Fruit fly (Drosophila melanogaster) whole organism, embryonic: ENCODE results near the gene CG12081.

Experiments
- ATbp ChIP-seq: fragments of 200-800 bp; sonication (Bioruptor generic); optimal IDR thresholded peaks from 2 replicates; lab custom pipeline; 2017; ENCODE audit warnings: missing biosample characterization, mild to moderate bottlenecking, missing genetic modification characterization, missing genetic modification reagents
- BEAF-32 ChIP-seq: fragments of 200-800 bp; sonication (Bioruptor generic); optimal IDR thresholded peaks from 3 replicates; lab custom pipeline; 2017; ENCODE audit warnings: missing biosample characterization, missing genetic modification characterization, mild to moderate bottlenecking, moderate library complexity, missing genetic modification reagents
- CG10209 ChIP-seq: fragments of 200-800 bp; sonication (Bioruptor generic); optimal IDR thresholded peaks from 3 replicates; lab custom pipeline; 2017; ENCODE audit warnings: missing biosample characterization, mild to moderate bottlenecking, missing genetic modification characterization, missing genetic modification reagents
- CG10267 ChIP-seq: fragments of 200-800 bp; sonication (Bioruptor generic); optimal IDR thresholded peaks from 2 replicates; lab custom pipeline; 2018; ENCODE audit warnings: missing biosample characterization, mild to moderate bottlenecking, missing genetic modification characterization, moderate library complexity
- CG11456 ChIP-seq: fragments of 200-800 bp; sonication (Bioruptor generic); IDR thresholded peaks from 3 replicates; pipeline ENCODE4 v1.3.6; 2022; ENCODE audit warnings: missing biosample characterization, missing genetic modification characterization
- CG12659 ChIP-seq: fragments of 200-800 bp; sonication (Bioruptor generic); optimal IDR thresholded peaks from 3 replicates; lab custom pipeline; 2017; ENCODE audit warnings: mild to moderate bottlenecking, missing biosample characterization, missing genetic modification reagents, missing genetic modification characterization
- CG14860 ChIP-seq: fragments of 200-800 bp; sonication (Bioruptor generic); IDR thresholded peaks from 3 replicates; pipeline ENCODE4 v1.3.6; 2022; ENCODE audit warnings: missing biosample characterization, missing genetic modification characterization; ENCODE audit not compliant: partially characterized antibody
- CG16813 ChIP-seq: fragments of 200-800 bp; sonication (Bioruptor generic); IDR thresholded peaks from 3 replicates; pipeline ENCODE4 v1.3.6; 2022; ENCODE audit warnings: missing biosample characterization, missing genetic modification characterization; ENCODE audit not compliant: partially characterized antibody
- CG17385 ChIP-seq: fragments of 200-800 bp; sonication (Bioruptor generic); optimal IDR thresholded peaks from 3 replicates; lab custom pipeline; 2018; ENCODE audit warnings: missing biosample characterization, mild to moderate bottlenecking, missing genetic modification characterization
- CG2712 ChIP-seq: fragments of 200-800 bp; optimal IDR thresholded peaks from 3 replicates; lab custom pipeline; 2019; ENCODE audit warnings: missing biosample characterization, mild to moderate bottlenecking, missing genetic modification characterization, moderate library complexity
- CG2889 ChIP-seq: fragments of 200-800 bp; sonication (Bioruptor generic); IDR thresholded peaks from 3 replicates; pipeline ENCODE4 v1.3.6; 2022; ENCODE audit warnings: missing biosample characterization, missing genetic modification characterization
- CG34376 ChIP-seq: fragments of 200-800 bp; sonication (Bioruptor generic); optimal IDR thresholded peaks from 2 replicates; lab custom pipeline; 2018; ENCODE audit warnings: missing biosample characterization, mild to moderate bottlenecking, missing genetic modification characterization
- CG6813 ChIP-seq: fragments of 200-800 bp; sonication (Bioruptor generic); optimal IDR thresholded peaks from 2 replicates; lab custom pipeline; 2017; ENCODE audit warnings: missing biosample characterization, missing genetic modification characterization, mild to moderate bottlenecking, moderate library complexity, missing genetic modification reagents
- CG8924 ChIP-seq: fragments of 200-800 bp; optimal IDR thresholded peaks from 3 replicates; lab custom pipeline; 2019; ENCODE audit warnings: missing biosample characterization, mild to moderate bottlenecking, missing genetic modification characterization, moderate library complexity
- Dll ChIP-seq: fragments of 200-800 bp; sonication (Bioruptor generic); IDR thresholded peaks from 4 replicates; pipeline ENCODE4 v1.3.6; 2022; ENCODE audit warnings: missing biosample characterization, missing genetic modification characterization; ENCODE audit not compliant: partially characterized antibody
- Doc2 ChIP-seq: fragments of 200-800 bp; sonication (Bioruptor generic); IDR thresholded peaks from 2 replicates; pipeline ENCODE4 v1.3.6; 2022; ENCODE audit warnings: missing biosample characterization, missing genetic modification characterization
- Doc3 ChIP-seq: fragments of 200-800 bp; sonication (Bioruptor generic); IDR thresholded peaks from 3 replicates; pipeline ENCODE4 v1.3.6; 2022; ENCODE audit warnings: missing biosample characterization, missing genetic modification characterization; ENCODE audit not compliant: partially characterized antibody
- Dp ChIP-seq: fragments of 200-800 bp; sonication (Bioruptor generic); optimal IDR thresholded peaks from 2 replicates; lab custom pipeline; 2018; ENCODE audit warnings: missing biosample characterization, mild to moderate bottlenecking, missing genetic modification characterization, moderate library complexity
- Gug ChIP-seq: fragments of 200-800 bp; sonication (Bioruptor generic); IDR thresholded peaks from 4 replicates; pipeline ENCODE4 v1.3.6; 2022; ENCODE audit warnings: missing biosample characterization, missing genetic modification characterization
- H2.0 ChIP-seq: fragments of 200-800 bp; sonication (Bioruptor generic); IDR thresholded peaks from 2 replicates; pipeline ENCODE4 v1.3.6; 2022; ENCODE audit warnings: missing biosample characterization, missing genetic modification characterization
- HHEX ChIP-seq: fragments of 200-800 bp; sonication (Bioruptor generic); optimal IDR thresholded peaks from 3 replicates; lab custom pipeline; 2017; ENCODE audit warnings: missing biosample characterization, mild to moderate bottlenecking, missing genetic modification characterization, missing genetic modification reagents
- HLH3B ChIP-seq: fragments of 200-800 bp; sonication (Bioruptor generic); IDR thresholded peaks from 2 replicates; pipeline ENCODE4 v1.3.6; 2022; ENCODE audit warnings: missing biosample characterization, missing genetic modification characterization
- MBD-R2 ChIP-seq: fragments of 200-800 bp; sonication (Bioruptor generic); IDR thresholded peaks from 2 replicates; pipeline ENCODE4 v1.3.6; 2022; ENCODE audit warnings: missing biosample characterization, missing genetic modification characterization
- Nf-YA ChIP-seq: fragments of 200-800 bp; sonication (Bioruptor generic); IDR thresholded peaks from 2 replicates; pipeline ENCODE4 v1.3.6; 2022; ENCODE audit warnings: missing biosample characterization, missing genetic modification characterization
- Oli ChIP-seq: fragments of 200-800 bp; sonication (Bioruptor generic); optimal IDR thresholded peaks from 2 replicates; lab custom pipeline; 2018; ENCODE audit warnings: missing biosample characterization, mild to moderate bottlenecking, missing genetic modification characterization, moderate library complexity
- Scr ChIP-seq: fragments of 200-800 bp; sonication (Bioruptor generic); IDR thresholded peaks from 2 replicates; pipeline ENCODE4 v1.3.6; 2022; ENCODE audit warnings: missing biosample characterization, missing genetic modification characterization; ENCODE audit not compliant: partially characterized antibody
- Trl ChIP-seq, 3 experiments: fragments of >200 bp in 2 of 3; fragments of 200-800 bp in 1 of 3; sonication (Bioruptor generic) in 1 of 3; optimal IDR thresholded peaks; 2 replicates in 1 of 3; 3 replicates in 2 of 3; lab custom pipeline; 2016 to 2017; ENCODE audit warnings: missing biosample characterization in 1 of 3, missing genetic modification characterization in 1 of 3
- Xrp1 ChIP-seq: fragments of 200-800 bp; sonication (Bioruptor generic); IDR thresholded peaks from 2 replicates; pipeline ENCODE4 v1.3.6; 2022; ENCODE audit warnings: missing biosample characterization, missing genetic modification characterization
- abd-A ChIP-seq: fragments of 200-800 bp; sonication (Bioruptor generic); optimal IDR thresholded peaks from 3 replicates; lab custom pipeline; 2019; ENCODE audit warnings: missing biosample characterization, mild to moderate bottlenecking, missing genetic modification characterization, moderate library complexity
- az2 ChIP-seq: fragments of 200-800 bp; sonication (Bioruptor generic); optimal IDR thresholded peaks from 3 replicates; lab custom pipeline; 2016; ENCODE audit warnings: missing biosample characterization, missing genetic modification characterization
- bab2 ChIP-seq: fragments of 200-800 bp; sonication (Bioruptor generic); optimal IDR thresholded peaks from 2 replicates; lab custom pipeline; 2016; ENCODE audit warnings: missing biosample characterization, missing genetic modification characterization
- bsh ChIP-seq, 2 experiments: fragments of 200-800 bp; sonication (Bioruptor generic); optimal IDR thresholded peaks; 2 replicates each; lab custom pipeline; 2017 to 2018; ENCODE audit warnings: mild to moderate bottlenecking in 2 of 2, missing biosample characterization in 2 of 2, missing genetic modification characterization in 2 of 2, moderate library complexity in 1 of 2
- chif ChIP-seq, 2 experiments: fragments of 200-800 bp; sonication (Bioruptor generic); optimal IDR thresholded peaks; 3 replicates each; lab custom pipeline; 2016; ENCODE audit warnings: missing biosample characterization in 2 of 2, missing genetic modification characterization in 2 of 2
- dimm ChIP-seq: fragments of 200-800 bp; sonication (Bioruptor generic); IDR thresholded peaks from 2 replicates; pipeline ENCODE4 v1.3.6; 2022; ENCODE audit warnings: missing biosample characterization, missing genetic modification characterization
- en ChIP-seq: fragments of 200-800 bp; sonication (Bioruptor generic); optimal IDR thresholded peaks from 2 replicates; lab custom pipeline; 2016; ENCODE audit warnings: missing biosample characterization, missing genetic modification characterization
- esg ChIP-seq: fragments of 200-800 bp; sonication (Bioruptor generic); conservative IDR thresholded peaks from 2 replicates; pipeline ENCODE4 v1.3.6; 2022; ENCODE audit warnings: missing biosample characterization, missing genetic modification characterization
- fd64A ChIP-seq: fragments of 200-800 bp; sonication (Bioruptor generic); optimal IDR thresholded peaks from 3 replicates; lab custom pipeline; 2018; ENCODE audit warnings: missing biosample characterization, mild to moderate bottlenecking, missing genetic modification characterization
- gsb-n ChIP-seq: fragments of 200-800 bp; sonication (Bioruptor generic); optimal IDR thresholded peaks from 3 replicates; lab custom pipeline; 2018; ENCODE audit warnings: missing biosample characterization, mild to moderate bottlenecking, missing genetic modification characterization
- hb ChIP-seq: fragments of 200-800 bp; sonication (Bioruptor generic); IDR thresholded peaks from 3 replicates; pipeline ENCODE4 v1.3.6; 2022; ENCODE audit warnings: missing biosample characterization, missing genetic modification characterization; ENCODE audit not compliant: partially characterized antibody
- ind ChIP-seq: fragments of 200-800 bp; sonication (Bioruptor generic); optimal IDR thresholded peaks from 3 replicates; lab custom pipeline; 2016; ENCODE audit warnings: missing biosample characterization, missing genetic modification characterization
- inv ChIP-seq: fragments of 200-800 bp; sonication (Bioruptor generic); IDR thresholded peaks from 2 replicates; pipeline ENCODE4 v1.3.6; 2022; ENCODE audit warnings: missing biosample characterization, missing genetic modification characterization; ENCODE audit not compliant: partially characterized antibody
- mam ChIP-seq: fragments of 200-800 bp; sonication (Bioruptor generic); optimal IDR thresholded peaks from 3 replicates; lab custom pipeline; 2016; ENCODE audit warnings: missing biosample characterization, missing genetic modification characterization
- mld ChIP-seq: fragments of 200-800 bp; sonication (Bioruptor generic); IDR thresholded peaks from 3 replicates; pipeline ENCODE4 v1.3.6; 2022; ENCODE audit warnings: missing biosample characterization, missing genetic modification characterization; ENCODE audit not compliant: partially characterized antibody
- pho ChIP-seq: fragments of 200-800 bp; sonication (Bioruptor generic); optimal IDR thresholded peaks from 2 replicates; lab custom pipeline; 2016; ENCODE audit warnings: missing biosample characterization, missing genetic modification characterization
- pzg ChIP-seq: fragments of 200-800 bp; sonication (Bioruptor generic); optimal IDR thresholded peaks from 3 replicates; lab custom pipeline; 2018; ENCODE audit warnings: missing biosample characterization, mild to moderate bottlenecking, missing genetic modification characterization, moderate library complexity
- row ChIP-seq: fragments of 200-800 bp; sonication (Bioruptor generic); IDR thresholded peaks from 3 replicates; pipeline ENCODE4 v1.3.6; 2022; ENCODE audit warnings: missing biosample characterization, missing genetic modification characterization
- so ChIP-seq: fragments of 200-800 bp; sonication (Bioruptor generic); IDR thresholded peaks from 3 replicates; pipeline ENCODE4 v1.3.6; 2022; ENCODE audit warnings: missing biosample characterization, missing genetic modification characterization
- stwl ChIP-seq: fragments of 200-800 bp; sonication (Bioruptor generic); optimal IDR thresholded peaks from 3 replicates; lab custom pipeline; 2018; ENCODE audit warnings: missing biosample characterization, mild to moderate bottlenecking, missing genetic modification characterization, moderate library complexity
- toy ChIP-seq: fragments of 200-800 bp; sonication (Bioruptor generic); IDR thresholded peaks from 2 replicates; pipeline ENCODE4 v1.3.6; 2022; ENCODE audit warnings: missing biosample characterization, missing genetic modification characterization
- vvl ChIP-seq: fragments of 200-800 bp; sonication (Bioruptor generic); IDR thresholded peaks from 2 replicates; pipeline ENCODE4 v1.3.6; 2022; ENCODE audit warnings: missing biosample characterization, missing genetic modification characterization

CG12081 gene

dm6 chrX:8542728-8543127, 45.9 kb upstream of the CG12081 start (continued):
- TF ChIP-seq HHEX (GFP tag; lab: Kevin White, UChicago) (peak; percentile 32), abd-A (tag; lab: Kevin White, UChicago) (no peak), CG17385 (peak; percentile 32), CG2712 (peak; percentile 46), CG10209 (GFP tag; lab: Kevin White, UChicago) (peak; percentile 8), fd64A (GFP tag; lab: Kevin White, UChicago) (no peak), CG8924 (peak; percentile 25), en (GFP tag; lab: Kevin White, UChicago) (no peak), CG12659 (GFP tag; lab: Kevin White, UChicago) (peak; percentile 9), Oli (tag; lab: Kevin White, UChicago) (peak; percentile 53), gsb-n (no peak), Gug (GFP tag; lab: Robert Waterston, UW) (peak; percentile 30; the same call in 1 of the 4 replicates), bab2 (peak; percentile 42), CG11456 (GFP tag; lab: Robert Waterston, UW) (peak; percentile 50; the same call in 1 of the 3 replicates), H2.0 (no peak), mam (GFP tag; lab: Kevin White, UChicago) (peak; percentile 40), chif (GFP tag; optimal IDR thresholded peaks at IDR 0.05; lab: Kevin White, UChicago) (peak; percentile 22 to 34), pho (peak; percentile 3), dimm (GFP tag; lab: Robert Waterston, UW) (0 out of 2 replicates have a peak, but pooled peaks have one; percentile 10), ATbp (GFP tag; lab: Kevin White, UChicago) (peak; percentile 34), row (GFP tag; lab: Robert Waterston, UW) (peak; percentile 67), HLH3B (GFP tag; lab: Robert Waterston, UW) (peak; percentile 63), bsh (GFP tag; optimal IDR thresholded peaks at IDR 0.05; lab: Kevin White, UChicago) (peak in 1 of 2 experiments; percentile 48), Nf-YA (GFP tag; lab: Robert Waterston, UW) (0 out of 2 replicates have a peak, but pooled peaks have one; percentile 25), MBD-R2 (GFP tag; lab: Robert Waterston, UW) (no peak), az2 (GFP tag; lab: Kevin White, UChicago) (peak; percentile 15), CG10267 (tag; lab: Kevin White, UChicago) (peak; percentile 13), Trl (optimal IDR thresholded peaks at IDR 0.05; lab: Kevin White, UChicago) (no peak), Trl (GFP tag; optimal IDR thresholded peaks at IDR 0.05; lab: Kevin White, UChicago) (peak; percentile 0), ind (peak; percentile 29), Xrp1 (peak; percentile 50; the same call in 1 of the 2 replicates), CG2889 (GFP tag; lab: Robert Waterston, UW) (0 out of 3 replicates have a peak, but pooled peaks have one; percentile 42), so (GFP tag; lab: Robert Waterston, UW) (peak; percentile 35; the same call in 1 of the 3 replicates), CG6813 (peak; percentile 29), vvl (peak; percentile 24; the same call in 1 of the 2 replicates), toy (GFP tag; lab: Robert Waterston, UW) (no peak), esg (peak; percentile 54; the same call in 1 of the 2 replicates)

- no peak for TF ChIP-seq CG34376 (GFP tag; lab: Kevin White, UChicago)
- peak; percentile 6 for TF ChIP-seq pzg (GFP tag; lab: Kevin White, UChicago)
- TF ChIP-seq CG12659 (GFP tag; lab: Kevin White, UChicago) = no peak
- TF ChIP-seq hb = 0 out of 3 replicates have a peak, but pooled peaks have one; percentile 52
- TF ChIP-seq stwl (tag; lab: Kevin White, UChicago) = peak; percentile 71
- TF ChIP-seq Doc3 = 0 out of 3 replicates have a peak, but pooled peaks have one; percentile 39
- TF ChIP-seq Dll (GFP tag; lab: Robert Waterston, UW) = peak; percentile 40; the same call in 2 of the 4 replicates
- peak; percentile 20 for TF ChIP-seq BEAF-32 (GFP tag; lab: Kevin White, UChicago)
- 0 out of 3 replicates have a peak, but pooled peaks have one; percentile 30 for TF ChIP-seq mld (GFP tag; lab: Robert Waterston, UW)
- peak; percentile 27 for TF ChIP-seq Scr (GFP tag; lab: Robert Waterston, UW)
- TF ChIP-seq Doc2 (GFP tag; lab: Robert Waterston, UW) = no peak
- TF ChIP-seq CG14860 (GFP tag; lab: Robert Waterston, UW) = peak; percentile 60; the same call in 2 of the 3 replicates
- peak; percentile 39 for TF ChIP-seq inv (GFP tag; lab: Robert Waterston, UW)
- peak; percentile 48 for TF ChIP-seq Dp
- peak; percentile 52 for TF ChIP-seq CG16813 (GFP tag; lab: Robert Waterston, UW)
Observed at dm6 chrX:8554303-8554702, 34.3 kb upstream of the CG12081 start.
